Fruit fly (Drosophila melanogaster) Kc167 (cell line): ENCODE measurements around the gene Hakai.

Source experiments
- Myc ChIP-seq: fragments of >200 bp; optimal IDR thresholded peaks from 2 replicates; lab custom pipeline; 2017; ENCODE audit warnings: missing external identifiers
- Sin3A ChIP-seq: fragments of >200 bp; optimal IDR thresholded peaks from 2 replicates; lab custom pipeline; 2018; ENCODE audit warnings: missing external identifiers
- h ChIP-seq: fragments of >200 bp; optimal IDR thresholded peaks from 3 replicates; lab custom pipeline; 2018; ENCODE audit warnings: missing external identifiers
- insv ChIP-seq: fragments of >200 bp; optimal IDR thresholded peaks from 3 replicates; lab custom pipeline; 2018; ENCODE audit warnings: missing external identifiers
- psq ChIP-seq: fragments of >200 bp; optimal IDR thresholded peaks from 2 replicates; lab custom pipeline; 2017; ENCODE audit warnings: missing external identifiers
- ttk ChIP-seq: sonication (Bioruptor generic); optimal IDR thresholded peaks from 2 replicates; lab custom pipeline; 2017; ENCODE audit warnings: missing external identifiers

The Hakai gene

dm6 chr2L:19576299-19576971 is 5.8 kb downstream of the Hakai start:
- no peak for TF ChIP-seq h (lab: Kevin White, UChicago)
- TF ChIP-seq insv (lab: Kevin White, UChicago): no peak
- no peak for TF ChIP-seq Myc (lab: Kevin White, UChicago)

dm6 chr2L:19575626-19576298 is 6.5 kb downstream of the Hakai start:
- TF ChIP-seq insv (lab: Kevin White, UChicago): no peak
- TF ChIP-seq psq: no peak
- no peak for TF ChIP-seq h (lab: Kevin White, UChicago)
- TF ChIP-seq ttk (lab: Kevin White, UChicago): no peak
- TF ChIP-seq Myc (lab: Kevin White, UChicago): no peak
- TF ChIP-seq Sin3A (lab: Kevin White, UChicago): no peak

dm6 chr2L:19574959-19575625 is 7.2 kb downstream of the Hakai start:
- TF ChIP-seq Sin3A (lab: Kevin White, UChicago) (no peak), insv (lab: Kevin White, UChicago) (no peak), psq (no peak), h (lab: Kevin White, UChicago) (no peak), Myc (lab: Kevin White, UChicago) (no peak), ttk (lab: Kevin White, UChicago) (no peak)

- TF ChIP-seq ttk (lab: Kevin White, UChicago) (no peak), h (lab: Kevin White, UChicago) (no peak), psq (no peak), insv (lab: Kevin White, UChicago) (no peak), Myc (lab: Kevin White, UChicago) (no peak), Sin3A (lab: Kevin White, UChicago) (no peak)
Measured at dm6 chr2L:19574364-19574763, 7.9 kb downstream of the Hakai start.

dm6 chr2L:19572496-19573317 is 9.6 kb downstream of the Hakai start:
- no peak for TF ChIP-seq Sin3A (lab: Kevin White, UChicago)
- no peak for TF ChIP-seq insv (lab: Kevin White, UChicago)
- TF ChIP-seq h (lab: Kevin White, UChicago): no peak
- TF ChIP-seq ttk (lab: Kevin White, UChicago): no peak

- TF ChIP-seq h (lab: Kevin White, UChicago): no peak
Measured at dm6 chr2L:19571574-19572495, 10.4 kb downstream of the Hakai start.

dm6 chr2L:19570806-19571254 is 11.4 kb downstream of the Hakai start:
- TF ChIP-seq h (lab: Kevin White, UChicago): no peak

- no peak for TF ChIP-seq Sin3A (lab: Kevin White, UChicago)
- no peak for TF ChIP-seq psq
- TF ChIP-seq h (lab: Kevin White, UChicago): no peak
- no peak for TF ChIP-seq insv (lab: Kevin White, UChicago)
- no peak for TF ChIP-seq ttk (lab: Kevin White, UChicago)
- no peak for TF ChIP-seq Myc (lab: Kevin White, UChicago)
Measured at dm6 chr2L:19567305-19567898, 14.9 kb downstream of the Hakai start.

dm6 chr2L:19565233-19565898 is 16.9 kb downstream of the Hakai start, which contains the start of gene CG13077:
Gene CG13077 (plus strand): TSS chr2L:19565863.
- TF ChIP-seq ttk (lab: Kevin White, UChicago) (no peak), insv (lab: Kevin White, UChicago) (no peak), h (lab: Kevin White, UChicago) (no peak), Sin3A (lab: Kevin White, UChicago) (no peak), Myc (lab: Kevin White, UChicago) (no peak), psq (no peak)
